Worm (Caenorhabditis elegans): Measurements from ENCODE around the gene soap-1.
A peak's percentile ranks its signal among the peaks of the same experiment; 100 is the strongest.

Gene soap-1

DNA sequence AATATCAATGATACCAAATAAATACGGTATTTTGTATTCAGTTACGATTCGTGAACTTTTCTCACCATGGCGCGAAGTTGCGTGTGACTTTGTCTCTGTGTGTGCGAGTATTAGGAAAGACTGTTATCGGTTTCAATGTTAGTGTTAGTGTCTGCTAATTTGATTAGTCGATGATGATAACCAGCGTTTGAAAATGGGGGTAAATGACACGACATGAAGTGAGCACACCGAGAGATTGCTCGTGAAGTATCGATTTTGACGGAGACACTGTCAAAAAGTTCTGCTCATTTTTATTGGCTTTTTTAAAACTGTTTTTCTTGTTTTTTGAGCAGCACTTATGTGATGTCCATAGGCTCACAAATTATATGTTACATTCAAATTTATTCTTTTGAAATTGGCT is 16.3 kb downstream of the soap-1 start:
- peak; percentile 45 for TF ChIP-seq nhr-85 (tag)
- peak; percentile 2 for TF ChIP-seq pax-3 (tag; optimal IDR thresholded peaks at IDR 0.05)
- no peak for TF ChIP-seq efl-1 (optimal IDR thresholded peaks at IDR 0.05)
- TF ChIP-seq efl-1 (GFP tag; optimal IDR thresholded peaks at IDR 0.05 in 1 of 2) = peak in 1 of 2 experiments; percentile 91
- TF ChIP-seq ama-1 (optimal IDR thresholded peaks at IDR 0.05) = peak; percentile 81
- peak; percentile 9 for TF ChIP-seq snu-23 (GFP tag; optimal IDR thresholded peaks at IDR 0.05)
- no peak for TF ChIP-seq sox-4 (tag; optimal IDR thresholded peaks at IDR 0.05)
- no peak for TF ChIP-seq aha-1 (tag; optimal IDR thresholded peaks at IDR 0.05)
- no peak for TF ChIP-seq C04F5.9 (tag; optimal IDR thresholded peaks at IDR 0.05)
- TF ChIP-seq lin-35 (GFP tag; optimal IDR thresholded peaks at IDR 0.05) = peak in 1 of 2 experiments; percentile 31
- TF ChIP-seq nhr-90 (tag; optimal IDR thresholded peaks at IDR 0.05; ENCODE audit: poor library complexity) = peak; percentile 13
- TF ChIP-seq aly-2 (tag; optimal IDR thresholded peaks at IDR 0.05) = peak; percentile 59
- TF ChIP-seq nhr-47 (tag; optimal IDR thresholded peaks at IDR 0.05) = peak; percentile 4
- peak; percentile 1 for TF ChIP-seq nhr-71 (tag; optimal IDR thresholded peaks at IDR 0.05)
- TF ChIP-seq elt-2 (tag; optimal IDR thresholded peaks at IDR 0.05) = peak; percentile 66
- TF ChIP-seq zag-1 (tag; optimal IDR thresholded peaks at IDR 0.05) = no peak
- TF ChIP-seq skn-1 (tag; optimal IDR thresholded peaks at IDR 0.05) = no peak
- TF ChIP-seq mef-2 (tag; optimal IDR thresholded peaks at IDR 0.05) = no peak

DNA sequence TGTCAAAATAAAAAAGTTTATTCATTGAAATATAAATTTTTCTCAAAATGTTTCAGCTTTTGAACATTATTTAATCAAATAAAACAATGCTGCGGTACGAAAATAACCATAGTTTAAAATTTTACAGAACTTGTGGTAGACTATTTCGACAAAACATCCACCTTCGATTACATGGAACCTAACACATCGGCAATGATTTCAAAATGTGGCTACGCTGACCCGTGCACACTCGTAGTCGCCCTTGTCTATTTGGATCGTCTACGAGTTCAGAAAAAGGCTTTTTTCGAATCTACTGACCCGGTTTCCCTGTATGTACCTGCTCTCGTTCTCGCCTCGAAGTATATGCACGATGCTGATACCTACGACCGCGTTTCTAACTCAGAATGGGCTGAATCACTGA is 17.7 kb downstream of the soap-1 start:
- TF ChIP-seq ceh-90 (tag; optimal IDR thresholded peaks at IDR 0.05) = no peak
- TF ChIP-seq C34B4.2 (tag; optimal IDR thresholded peaks at IDR 0.05) = no peak
- TF ChIP-seq pag-3 (tag; optimal IDR thresholded peaks at IDR 0.05; ENCODE audit: borderline replicate concordance, insufficient read depth) = no peak
- no peak for TF ChIP-seq snpc-4 (tag; optimal IDR thresholded peaks at IDR 0.05)
- TF ChIP-seq efl-3 (GFP tag; optimal IDR thresholded peaks at IDR 0.05) = no peak
- no peak for TF ChIP-seq ceh-82 (tag; optimal IDR thresholded peaks at IDR 0.05)
- no peak for TF ChIP-seq nhr-12 (tag; optimal IDR thresholded peaks at IDR 0.05)
- no peak for TF ChIP-seq sptf-1 (tag; optimal IDR thresholded peaks at IDR 0.05)
- no peak for TF ChIP-seq skn-1 (tag; optimal IDR thresholded peaks at IDR 0.05)
- TF ChIP-seq fkh-10 (GFP tag; optimal IDR thresholded peaks at IDR 0.05) = no peak
- TF ChIP-seq egl-27 (tag; optimal IDR thresholded peaks at IDR 0.05) = no peak
- no peak for TF ChIP-seq aly-2 (tag; optimal IDR thresholded peaks at IDR 0.05)
- TF ChIP-seq swsn-7 (tag; optimal IDR thresholded peaks at IDR 0.05) = no peak
- no peak for TF ChIP-seq pax-3 (tag; optimal IDR thresholded peaks at IDR 0.05)
- no peak for TF ChIP-seq unc-130 (tag; optimal IDR thresholded peaks at IDR 0.05)
- TF ChIP-seq lin-13 (GFP tag; optimal IDR thresholded peaks at IDR 0.05) = no peak
- TF ChIP-seq nhr-85 (tag) = no peak
- TF ChIP-seq rnt-1 (tag; optimal IDR thresholded peaks at IDR 0.05) = no peak
- no peak for TF ChIP-seq fkh-8 (tag; optimal IDR thresholded peaks at IDR 0.05)
- no peak for TF ChIP-seq nhr-20 (tag; optimal IDR thresholded peaks at IDR 0.05)

- TF ChIP-seq alr-1 (tag; optimal IDR thresholded peaks at IDR 0.05; ENCODE audit: borderline replicate concordance) = no peak
- no peak for TF ChIP-seq hlh-4 (tag; optimal IDR thresholded peaks at IDR 0.05)
- TF ChIP-seq pax-3 (tag; optimal IDR thresholded peaks at IDR 0.05) = peak; percentile 60
- peak; percentile 34 for TF ChIP-seq vab-15 (tag; optimal IDR thresholded peaks at IDR 0.05)
- peak; percentile 60 for TF ChIP-seq mab-9 (GFP tag; IDR thresholded peaks at IDR 0.05)
- TF ChIP-seq ceh-8 (GFP tag; optimal IDR thresholded peaks at IDR 0.05) = peak; percentile 72
- no peak for TF ChIP-seq nhr-84 (tag; optimal IDR thresholded peaks at IDR 0.05)
- TF ChIP-seq C34B4.2 (tag; optimal IDR thresholded peaks at IDR 0.05) = no peak
- TF ChIP-seq mef-2 (tag; optimal IDR thresholded peaks at IDR 0.05) = peak; percentile 62
- peak; percentile 92 for TF ChIP-seq nhr-90 (tag; optimal IDR thresholded peaks at IDR 0.05; ENCODE audit: poor library complexity)
- TF ChIP-seq unc-98 (GFP tag; IDR thresholded peaks at IDR 0.05) = peak; percentile 66; the same call in 1 of the 2 replicates
- TF ChIP-seq egl-27 (tag; optimal IDR thresholded peaks at IDR 0.05) = no peak
- peak; percentile 87 for TF ChIP-seq grh-1 (GFP tag; IDR thresholded peaks at IDR 0.05)
- peak; percentile 22 for TF ChIP-seq C04F5.9 (tag; optimal IDR thresholded peaks at IDR 0.05)
- TF ChIP-seq nhr-71 (tag; optimal IDR thresholded peaks at IDR 0.05) = peak; percentile 95
- peak; percentile 83 for TF ChIP-seq unc-86 (tag; optimal IDR thresholded peaks at IDR 0.05)
- TF ChIP-seq pqm-1 (tag; optimal IDR thresholded peaks at IDR 0.05) = no peak
- TF ChIP-seq lir-3 (tag; optimal IDR thresholded peaks at IDR 0.05; ENCODE audit: poor library complexity) = peak; percentile 29
- no peak for TF ChIP-seq zag-1 (tag; optimal IDR thresholded peaks at IDR 0.05)
- no peak for TF ChIP-seq nhr-28 (tag; optimal IDR thresholded peaks at IDR 0.05)
- peak; percentile 83 for TF ChIP-seq fos-1 (tag; optimal IDR thresholded peaks at IDR 0.05)
- no peak for TF ChIP-seq nhr-12 (tag; optimal IDR thresholded peaks at IDR 0.05)
- no peak for TF ChIP-seq ces-1 (GFP tag; optimal IDR thresholded peaks at IDR 0.05)
- TF ChIP-seq unc-30 (tag; optimal IDR thresholded peaks at IDR 0.05) = no peak
- peak; percentile 69 for TF ChIP-seq ztf-4 (tag; optimal IDR thresholded peaks at IDR 0.05)
These were observed 18.2 kb downstream of the soap-1 start, which contains the start of gene F09G2.2 for ce11 chrV:7196498-7196966. F09G2.2 (plus strand) TSS chrV:7196916.
